Worm (Caenorhabditis elegans) whole organism, L1 larva: ENCODE measurements around the gene C13G5.2.

Experiments
- aha-1 ChIP-seq: fragments of 150-350 bp; optimal IDR thresholded peaks from 2 replicates; lab custom pipeline; 2014; ENCODE audit warnings: missing biosample characterization, missing genetic modification characterization
- alr-1 ChIP-seq: fragments of 200-800 bp; sonication (Bioruptor generic); optimal IDR thresholded peaks from 2 replicates; lab custom pipeline; 2018; ENCODE audit warnings: borderline replicate concordance, mild to moderate bottlenecking, missing genetic modification characterization, missing compliant biosample characterization
- ceh-88 ChIP-seq: fragments of 200-800 bp; sonication (Bioruptor generic); IDR thresholded peaks from 2 replicates; pipeline ENCODE4 v1.3.6; 2022; ENCODE audit warnings: missing genetic modification characterization, missing compliant biosample characterization
- fkh-4 ChIP-seq: sonication (generic microtip); optimal IDR thresholded peaks from 2 replicates; lab custom pipeline; 2016; ENCODE audit warnings: missing compliant biosample characterization, missing genetic modification characterization, borderline replicate concordance
- fkh-8 ChIP-seq: sonication (generic microtip); optimal IDR thresholded peaks from 2 replicates; lab custom pipeline; 2016; ENCODE audit warnings: mild to moderate bottlenecking, missing genetic modification characterization, missing compliant biosample characterization
- fos-1 ChIP-seq: fragments of 150-350 bp; optimal IDR thresholded peaks from 2 replicates; lab custom pipeline; 2014; ENCODE audit warnings: missing biosample characterization, missing genetic modification characterization
- hlh-17 ChIP-seq: fragments of 200-800 bp; sonication (Bioruptor generic); optimal IDR thresholded peaks from 2 replicates; lab custom pipeline; 2018; ENCODE audit warnings: missing genetic modification characterization, mild to moderate bottlenecking, missing compliant biosample characterization, moderate library complexity, borderline replicate concordance
- nhr-28 ChIP-seq: fragments of 150-350 bp; optimal IDR thresholded peaks from 2 replicates; lab custom pipeline; 2014; ENCODE audit warnings: missing biosample characterization, missing genetic modification characterization
- pax-3 ChIP-seq: fragments of 200-800 bp; sonication (Bioruptor generic); optimal IDR thresholded peaks from 2 replicates; lab custom pipeline; 2018; ENCODE audit warnings: mild to moderate bottlenecking, missing genetic modification characterization, moderate library complexity, missing compliant biosample characterization
- skn-1 ChIP-seq: fragments of 150-350 bp; optimal IDR thresholded peaks from 2 replicates; lab custom pipeline; 2014; ENCODE audit warnings: missing biosample characterization, missing genetic modification characterization
- swsn-7 ChIP-seq: sonication (generic microtip); optimal IDR thresholded peaks from 2 replicates; lab custom pipeline; 2016; ENCODE audit warnings: missing genetic modification characterization, missing compliant biosample characterization
- unc-98 ChIP-seq: fragments of 200-800 bp; sonication (Bioruptor generic); IDR thresholded peaks from 2 replicates; pipeline ENCODE4 v1.3.6; 2022; ENCODE audit warnings: missing genetic modification characterization, missing compliant biosample characterization

The C13G5.2 gene

ce11 chrIII:8570289-8570688 is 48.0 kb downstream of the C13G5.2 start:
- TF ChIP-seq fos-1 (no peak), aha-1 (no peak), fkh-4 (tag; lab: Kevin White, UChicago) (no peak), pax-3 (tag; lab: Kevin White, UChicago) (no peak), skn-1 (no peak), unc-98 (no peak), fkh-8 (tag; lab: Kevin White, UChicago) (no peak), swsn-7 (no peak), hlh-17 (GFP tag; lab: Kevin White, UChicago) (no peak), ceh-88 (no peak), alr-1 (no peak), nhr-28 (tag; lab: Kevin White, UChicago) (no peak)
